Fruit fly (Drosophila melanogaster): ENCODE results near the gene Alg10.

Alg10 gene

DNA sequence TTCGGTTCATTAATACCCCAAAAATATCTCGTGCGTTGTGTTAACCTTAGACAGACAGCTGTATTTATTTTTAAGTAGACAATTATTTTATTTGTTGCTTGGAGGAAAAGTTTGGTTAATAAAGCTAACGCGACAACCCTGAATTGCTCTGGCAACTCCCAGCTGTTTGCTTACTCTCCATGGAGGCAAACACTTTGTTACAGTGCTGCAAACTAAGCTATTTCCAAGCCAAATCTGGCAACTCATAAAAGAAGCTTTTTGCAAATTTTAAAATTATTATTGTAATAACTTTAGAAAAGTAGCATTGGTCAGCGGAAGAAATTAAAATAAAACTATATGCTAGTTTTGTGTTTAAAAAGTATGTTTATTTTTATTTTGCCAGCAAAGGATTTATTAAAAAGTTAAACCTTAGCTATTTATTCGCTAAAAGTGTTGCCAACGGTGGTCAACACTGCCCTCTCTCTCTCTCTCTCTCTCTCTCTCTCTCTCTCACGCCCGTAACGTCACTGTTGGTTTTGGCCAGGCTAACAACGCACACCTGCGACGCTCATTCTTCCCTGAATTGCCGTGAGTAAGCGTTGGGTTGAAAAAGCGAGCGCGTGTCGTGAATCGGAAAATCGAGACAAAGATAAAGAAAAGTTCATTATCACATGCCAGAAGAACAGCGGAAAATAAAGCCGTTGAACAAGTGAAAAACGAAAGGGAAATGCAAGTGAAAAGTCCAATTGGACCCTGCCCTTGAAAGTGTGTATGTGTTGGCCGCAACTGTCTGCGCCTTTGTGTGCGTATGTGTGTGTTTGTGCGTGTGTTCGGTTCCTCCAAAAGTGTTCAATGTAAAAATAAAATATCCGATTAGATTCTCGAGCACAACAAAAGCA is 50.7 kb downstream of the Alg10 start (continued):
- peak; percentile 97 for TF ChIP-seq lab (GFP tag; optimal IDR thresholded peaks at IDR 0.05)
- peak; percentile 84 for TF ChIP-seq CG18476 (GFP tag; optimal IDR thresholded peaks at IDR 0.05)
- TF ChIP-seq CG1602 (GFP tag; optimal IDR thresholded peaks at IDR 0.05): peak; percentile 75
- TF ChIP-seq trem (tag; optimal IDR thresholded peaks at IDR 0.05): peak; percentile 77
- peak; percentile 84 for TF ChIP-seq CG4820 (GFP tag; optimal IDR thresholded peaks at IDR 0.05)
- TF ChIP-seq CG9797 (GFP tag; optimal IDR thresholded peaks at IDR 0.05): peak; percentile 18
- peak; percentile 78 for TF ChIP-seq p53 (GFP tag; optimal IDR thresholded peaks at IDR 0.05)
- TF ChIP-seq CG3726 (GFP tag; IDR thresholded peaks at IDR 0.05): peak; percentile 83; the same call in 1 of the 3 replicates
- peak; percentile 68 for TF ChIP-seq Ssrp (tag; optimal IDR thresholded peaks at IDR 0.05)
- TF ChIP-seq CG5180 (GFP tag; optimal IDR thresholded peaks at IDR 0.05): peak; percentile 74
- peak; percentile 85 for TF ChIP-seq CG15269 (tag; optimal IDR thresholded peaks at IDR 0.05)
- no peak for TF ChIP-seq zf30C (GFP tag; optimal IDR thresholded peaks at IDR 0.05)
- TF ChIP-seq amos (GFP tag; IDR thresholded peaks at IDR 0.05; ENCODE audit: partially characterized antibody): peak; percentile 23; the same call in 1 of the 2 replicates
- TF ChIP-seq B-H1 (GFP tag; IDR thresholded peaks at IDR 0.05): peak; percentile 89
- peak; percentile 88 for TF ChIP-seq chn (GFP tag; optimal IDR thresholded peaks at IDR 0.05)
- TF ChIP-seq grn (GFP tag; optimal IDR thresholded peaks at IDR 0.05): peak; percentile 38
- TF ChIP-seq kay (GFP tag; optimal IDR thresholded peaks at IDR 0.05): peak; percentile 62
- no peak for TF ChIP-seq br (optimal IDR thresholded peaks at IDR 0.05)
- TF ChIP-seq CG12942 (GFP tag; optimal IDR thresholded peaks at IDR 0.05): peak; percentile 85
- peak; percentile 83 for TF ChIP-seq CG33213 (GFP tag; optimal IDR thresholded peaks at IDR 0.05)
- peak; percentile 93 for TF ChIP-seq HLH3B (GFP tag; IDR thresholded peaks at IDR 0.05)
- peak; percentile 16 for TF ChIP-seq HmgD (GFP tag; optimal IDR thresholded peaks at IDR 0.05)
- peak; percentile 93 for TF ChIP-seq caup (GFP tag; optimal IDR thresholded peaks at IDR 0.05; ENCODE audit: severe bottlenecking)
- TF ChIP-seq Lhr (GFP tag; optimal IDR thresholded peaks at IDR 0.05): peak; percentile 49
- TF ChIP-seq CG17328 (GFP tag; IDR thresholded peaks at IDR 0.05): peak; percentile 93
- peak; percentile 63 for TF ChIP-seq Fer2 (tag; optimal IDR thresholded peaks at IDR 0.05)
- TF ChIP-seq aop (GFP tag; IDR thresholded peaks at IDR 0.05): no peak
- peak; percentile 59 to 84 for TF ChIP-seq bsh (GFP tag; optimal IDR thresholded peaks at IDR 0.05)
- peak; percentile 80 for TF ChIP-seq MTF-1 (GFP tag; optimal IDR thresholded peaks at IDR 0.05; ENCODE audit: borderline replicate concordance)
- peak; percentile 58 for TF ChIP-seq ab (GFP tag; optimal IDR thresholded peaks at IDR 0.05)
- peak; percentile 59 for TF ChIP-seq exex (tag; optimal IDR thresholded peaks at IDR 0.05)
- peak; percentile 39 for TF ChIP-seq CTCF (GFP tag; optimal IDR thresholded peaks at IDR 0.05)
- peak; percentile 87 for TF ChIP-seq CG13624 (GFP tag; optimal IDR thresholded peaks at IDR 0.05)
- peak; percentile 94 for TF ChIP-seq wdn (GFP tag; IDR thresholded peaks at IDR 0.05)
- TF ChIP-seq Gug (GFP tag; IDR thresholded peaks at IDR 0.05): peak; percentile 88
- TF ChIP-seq usp (GFP tag; optimal IDR thresholded peaks at IDR 0.05): no peak
- peak; percentile 83 for TF ChIP-seq CG14050 (GFP tag; IDR thresholded peaks at IDR 0.05)
- peak; percentile 64 for TF ChIP-seq mirr (GFP tag; optimal IDR thresholded peaks at IDR 0.05)
- 0 out of 2 replicates have a peak, but pooled peaks have one; percentile 4 for TF ChIP-seq CG42726 (GFP tag; IDR thresholded peaks at IDR 0.05; ENCODE audit: partially characterized antibody)
- peak; percentile 82 for TF ChIP-seq eyg (GFP tag; optimal IDR thresholded peaks at IDR 0.05)
- TF ChIP-seq disco-r (GFP tag; optimal IDR thresholded peaks at IDR 0.05): peak; percentile 75
- peak; percentile 88 for TF ChIP-seq Dip3 (GFP tag; optimal IDR thresholded peaks at IDR 0.05)
- TF ChIP-seq kni (GFP tag; optimal IDR thresholded peaks at IDR 0.05): peak; percentile 79
- TF ChIP-seq CG30020 (tag; optimal IDR thresholded peaks at IDR 0.05): peak; percentile 2
- TF ChIP-seq pum (GFP tag; optimal IDR thresholded peaks at IDR 0.05): peak; percentile 85
- TF ChIP-seq CG3281 (GFP tag; optimal IDR thresholded peaks at IDR 0.05): peak; percentile 90
- TF ChIP-seq dpn (GFP tag; optimal IDR thresholded peaks at IDR 0.05): peak; percentile 87 to 91
- TF ChIP-seq Fer3 (tag; optimal IDR thresholded peaks at IDR 0.05): peak; percentile 90
- peak; percentile 57 for TF ChIP-seq CG17802 (tag; optimal IDR thresholded peaks at IDR 0.05)

All from whole organism, embryonic.